Worm (Caenorhabditis elegans) whole organism, L4 larva: ENCODE results near the gene srt-15.

Source experiments
- D1046.2 ChIP-seq: fragments of 200-800 bp; sonication (Bioruptor generic); IDR thresholded peaks from 2 replicates; pipeline ENCODE4 v1.3.6; 2022; ENCODE audit warnings: missing genetic modification characterization, missing compliant biosample characterization
- Y5F2A.4 ChIP-seq: fragments of 200-800 bp; sonication (Bioruptor generic); optimal IDR thresholded peaks from 2 replicates; lab custom pipeline; 2018; ENCODE audit warnings: mild to moderate bottlenecking, missing genetic modification characterization, missing compliant biosample characterization
- Y75B8A.6 ChIP-seq: fragments of 200-800 bp; sonication (Bioruptor generic); IDR thresholded peaks from 2 replicates; pipeline ENCODE4 v1.3.6; 2022; ENCODE audit warnings: missing genetic modification reagents, missing genetic modification characterization, missing compliant biosample characterization
- ZK546.5 ChIP-seq, 2 experiments: sonication (generic microtip); optimal IDR thresholded peaks; 2 replicates each; lab custom pipeline; 2017; ENCODE audit warnings: missing biosample characterization in 2 of 2, missing genetic modification characterization in 2 of 2
- ceh-20 ChIP-seq: fragments of 200-800 bp; sonication (Bioruptor generic); IDR thresholded peaks from 2 replicates; pipeline ENCODE4 v1.3.6; 2022; ENCODE audit warnings: missing genetic modification reagents, missing genetic modification characterization, missing compliant biosample characterization
- ceh-82 ChIP-seq: sonication (generic microtip); optimal IDR thresholded peaks from 2 replicates; lab custom pipeline; 2017; ENCODE audit warnings: missing biosample characterization, missing genetic modification characterization
- ces-1 ChIP-seq: fragments of 150-350 bp; sonication (generic microtip); optimal IDR thresholded peaks from 4 replicates; lab custom pipeline; 2014; ENCODE audit warnings: missing biosample characterization, missing genetic modification reagents, missing genetic modification characterization
- daf-16 ChIP-seq, 3 experiments: sonication (generic microtip); optimal IDR thresholded peaks; 2 replicates each; lab custom pipeline; 2016 to 2017; ENCODE audit warnings: missing genetic modification characterization in 3 of 3, missing genetic modification reagents in 3 of 3, mild to moderate bottlenecking in 2 of 3, missing compliant biosample characterization in 2 of 3, missing biosample characterization in 1 of 3, moderate library complexity in 1 of 3
- dmd-9 ChIP-seq: fragments of 200-800 bp; sonication (Bioruptor generic); IDR thresholded peaks from 2 replicates; pipeline ENCODE4 v1.3.6; 2022; ENCODE audit warnings: missing genetic modification reagents, missing genetic modification characterization, missing compliant biosample characterization
- dve-1 ChIP-seq: sonication (generic microtip); optimal IDR thresholded peaks from 2 replicates; lab custom pipeline; 2017; ENCODE audit warnings: antibody characterized with exemption, mild to moderate bottlenecking, missing genetic modification characterization, missing compliant biosample characterization; ENCODE audit not compliant: insufficient read depth
- fkh-10 ChIP-seq: fragments of 150-350 bp; optimal IDR thresholded peaks from 2 replicates; lab custom pipeline; 2014; ENCODE audit warnings: missing biosample characterization, missing genetic modification reagents, missing genetic modification characterization
- hlh-11 ChIP-seq: fragments of 200-800 bp; sonication (Bioruptor generic); optimal IDR thresholded peaks from 2 replicates; lab custom pipeline; 2018; ENCODE audit warnings: mild to moderate bottlenecking, missing genetic modification characterization, missing compliant biosample characterization
- hlh-30 ChIP-seq: sonication (generic microtip); optimal IDR thresholded peaks from 2 replicates; lab custom pipeline; 2017; ENCODE audit warnings: antibody characterized with exemption, mild to moderate bottlenecking, missing genetic modification characterization, missing compliant biosample characterization; ENCODE audit not compliant: insufficient read depth
- hmg-1.1 ChIP-seq: fragments of 200-800 bp; sonication (Bioruptor generic); IDR thresholded peaks from 2 replicates; pipeline ENCODE4 v1.3.6; 2022; ENCODE audit warnings: missing genetic modification reagents, missing genetic modification characterization, missing compliant biosample characterization
- jun-1 ChIP-seq: fragments of 150-350 bp; optimal IDR thresholded peaks from 2 replicates; lab custom pipeline; 2014; ENCODE audit warnings: missing biosample characterization, missing genetic modification reagents, missing genetic modification characterization
- lin-15B ChIP-seq: fragments of 150-350 bp; sonication (generic microtip); optimal IDR thresholded peaks from 3 replicates; lab custom pipeline; 2014; ENCODE audit warnings: missing biosample characterization, missing genetic modification characterization
- mdl-1 ChIP-seq, 2 experiments: fragments of 150-350 bp in 1 of 2; sonication (generic microtip) in 1 of 2; optimal IDR thresholded peaks; 2 replicates each; lab custom pipeline; 2014 to 2017; ENCODE audit warnings: missing biosample characterization in 2 of 2, missing genetic modification characterization in 2 of 2
- mxl-2 ChIP-seq: fragments of 200-800 bp; sonication (Bioruptor generic); conservative IDR thresholded peaks from 2 replicates; pipeline ENCODE4 v1.3.6; 2022; ENCODE audit warnings: missing genetic modification reagents, missing genetic modification characterization, missing compliant biosample characterization
- mxl-3 ChIP-seq: fragments of 200-800 bp; sonication (Bioruptor generic); optimal IDR thresholded peaks from 2 replicates; lab custom pipeline; 2018; ENCODE audit warnings: mild to moderate bottlenecking, missing genetic modification characterization, missing compliant biosample characterization
- nhr-25 ChIP-seq: sonication (generic microtip); optimal IDR thresholded peaks from 2 replicates; lab custom pipeline; 2017; ENCODE audit warnings: missing genetic modification characterization, mild to moderate bottlenecking, missing compliant biosample characterization, antibody characterized with exemption, moderate library complexity, borderline replicate concordance; ENCODE audit not compliant: insufficient read depth
- nhr-41 ChIP-seq: fragments of 200-800 bp; sonication (Bioruptor generic); IDR thresholded peaks from 2 replicates; pipeline ENCODE4 v1.3.6; 2022; ENCODE audit warnings: missing genetic modification reagents, missing genetic modification characterization, missing compliant biosample characterization
- nhr-48 ChIP-seq: sonication (generic microtip); optimal IDR thresholded peaks from 2 replicates; lab custom pipeline; 2016; ENCODE audit warnings: mild to moderate bottlenecking, missing genetic modification characterization, missing compliant biosample characterization
- pha-4 ChIP-seq, 2 experiments: fragments of 150-350 bp in 1 of 2; fragments of 200-800 bp in 1 of 2; sonication (Bioruptor generic) in 1 of 2; IDR thresholded peaks in 1 of 2; optimal IDR thresholded peaks in 1 of 2; 2 replicates each; pipeline versions ENCODE4 v1.3.6 to Lab custom; 2014 to 2022; ENCODE audit warnings: missing genetic modification characterization in 2 of 2, missing genetic modification reagents in 2 of 2, missing biosample characterization in 1 of 2, missing compliant biosample characterization in 1 of 2
- pqm-1 ChIP-seq: sonication (generic microtip); optimal IDR thresholded peaks from 2 replicates; lab custom pipeline; 2017; ENCODE audit warnings: missing biosample characterization, missing genetic modification characterization
- rbr-2 ChIP-seq: sonication (generic microtip); optimal IDR thresholded peaks from 2 replicates; lab custom pipeline; 2016; ENCODE audit warnings: missing genotype, missing genetic modification characterization, missing compliant biosample characterization
- sdz-12 ChIP-seq: fragments of 200-800 bp; sonication (Bioruptor generic); optimal IDR thresholded peaks from 2 replicates; lab custom pipeline; 2018; ENCODE audit warnings: mild to moderate bottlenecking, missing genetic modification characterization, missing compliant biosample characterization
- set-16 ChIP-seq: fragments of 200-800 bp; sonication (Bioruptor generic); IDR thresholded peaks from 2 replicates; pipeline ENCODE4 v1.3.6; 2022; ENCODE audit warnings: missing genetic modification reagents, missing genetic modification characterization, missing compliant biosample characterization
- skn-1 ChIP-seq: fragments of 150-350 bp; optimal IDR thresholded peaks from 2 replicates; lab custom pipeline; 2014; ENCODE audit warnings: missing biosample characterization, missing genetic modification characterization
- snpc-1.2 ChIP-seq: fragments of 200-800 bp; sonication (Bioruptor generic); IDR thresholded peaks from 2 replicates; pipeline ENCODE4 v1.3.6; 2022; ENCODE audit warnings: missing genetic modification reagents, missing genetic modification characterization, missing compliant biosample characterization
- spr-1 ChIP-seq: sonication (generic microtip); optimal IDR thresholded peaks from 2 replicates; lab custom pipeline; 2016; ENCODE audit warnings: mild to moderate bottlenecking, missing genetic modification characterization, missing compliant biosample characterization
- tra-1 ChIP-seq: fragments of 200-800 bp; sonication (Bioruptor generic); IDR thresholded peaks from 2 replicates; pipeline ENCODE4 v1.3.6; 2022; ENCODE audit warnings: missing genetic modification reagents, missing genetic modification characterization, missing compliant biosample characterization
- unc-62 ChIP-seq, 3 experiments: fragments of 150-350 bp in 1 of 3; sonication (generic microtip); optimal IDR thresholded peaks in 2 of 3; peaks in 1 of 3; 1 replicate in 1 of 3; 2 replicates in 2 of 3; lab custom pipeline; 2014 to 2017; ENCODE audit warnings: missing biosample characterization in 3 of 3, missing genetic modification characterization in 3 of 3, missing genetic modification reagents in 3 of 3, missing genotype in 1 of 3
- zfp-2 ChIP-seq: sonication (generic microtip); optimal IDR thresholded peaks from 2 replicates; lab custom pipeline; 2016; ENCODE audit warnings: mild to moderate bottlenecking, missing genetic modification characterization, missing compliant biosample characterization

The srt-15 gene

DNA sequence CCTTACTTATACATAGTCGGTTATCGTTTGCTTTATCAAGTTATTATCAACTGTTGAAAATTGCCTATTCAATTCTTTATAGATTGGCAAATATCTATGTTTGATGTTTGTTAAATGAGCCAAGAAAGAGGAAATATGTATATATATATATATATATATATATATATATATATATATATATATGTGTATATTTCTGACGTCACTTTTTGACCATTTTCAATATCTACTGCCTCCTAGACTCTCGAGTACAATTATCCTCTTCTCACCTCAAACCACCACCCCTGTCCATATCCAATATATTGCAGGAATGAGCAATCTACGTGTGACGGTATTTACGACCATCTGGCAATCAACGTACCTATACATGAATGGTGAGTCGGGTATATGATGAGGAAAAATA lies 17.1 kb downstream of the srt-15 start, which contains the start of gene F59D6.1:
F59D6.1 (plus strand) TSS at position 301 of the 400 bp plus-strand sequence.
- TF ChIP-seq hmg-1.1 (GFP tag; lab: Robert Waterston, UW) (no peak), ceh-20 (GFP tag; lab: Robert Waterston, UW) (no peak), daf-16 (GFP tag; optimal IDR thresholded peaks at IDR 0.05; lab: Kevin White, UChicago) (no peak), daf-16 (tag; optimal IDR thresholded peaks at IDR 0.05; lab: Kevin White, UChicago) (no peak), snpc-1.2 (no peak), hlh-11 (tag; lab: Kevin White, UChicago) (no peak), tra-1 (GFP tag; lab: Robert Waterston, UW) (no peak), Y5F2A.4 (GFP tag; lab: Kevin White, UChicago) (no peak), dve-1 (no peak), jun-1 (tag; lab: Kevin White, UChicago) (no peak), mxl-3 (GFP tag; lab: Kevin White, UChicago) (no peak), D1046.2 (GFP tag; lab: Robert Waterston, UW) (no peak), hlh-30 (tag; lab: Kevin White, UChicago) (no peak), ceh-82 (tag; lab: Kevin White, UChicago) (no peak), lin-15B (tag; lab: Kevin White, UChicago) (no peak)

- TF ChIP-seq spr-1 (no peak), hlh-11 (tag; lab: Kevin White, UChicago) (no peak), ZK546.5 (tag; optimal IDR thresholded peaks at IDR 0.05; lab: Kevin White, UChicago) (no peak), mxl-3 (GFP tag; lab: Kevin White, UChicago) (no peak), ces-1 (GFP tag; lab: Kevin White, UChicago) (no peak), nhr-25 (no peak), pqm-1 (tag; lab: Kevin White, UChicago) (no peak), mdl-1 (tag; optimal IDR thresholded peaks at IDR 0.05; lab: Kevin White, UChicago) (no peak), mxl-2 (GFP tag; lab: Robert Waterston, UW) (no peak)
Observed at ce11 chrV:3040930-3041329, 21.0 kb downstream of the srt-15 start.

DNA sequence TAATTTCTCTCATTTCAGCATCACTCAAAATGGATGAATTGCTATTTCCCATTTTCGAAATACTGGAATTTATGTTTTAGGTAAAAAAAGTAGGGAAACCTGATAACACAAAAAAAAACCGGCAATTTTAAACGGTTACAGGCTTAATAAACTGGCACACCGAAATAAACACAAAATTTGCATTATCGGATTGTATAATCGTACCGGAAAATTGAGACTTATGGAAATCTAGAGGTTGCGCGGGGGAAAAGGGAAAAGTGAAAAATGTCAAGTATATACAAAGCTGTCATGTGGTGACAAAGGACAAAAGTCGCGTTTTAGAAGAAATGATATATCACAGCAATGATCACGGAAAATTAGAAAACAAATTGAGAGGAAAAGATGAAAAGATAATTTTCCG lies 22.7 kb downstream of the srt-15 start, which contains the start of gene chpf-2:
chpf-2 (minus strand) TSS at position 101 of the 400 bp plus-strand sequence.
- no peak for TF ChIP-seq dmd-9 (GFP tag; lab: Robert Waterston, UW)
- no peak for TF ChIP-seq nhr-41 (GFP tag; lab: Robert Waterston, UW)
- TF ChIP-seq skn-1 (tag; lab: Kevin White, UChicago): no peak
- no peak for TF ChIP-seq nhr-48 (tag; lab: Kevin White, UChicago)
- no peak for TF ChIP-seq sdz-12 (GFP tag; lab: Kevin White, UChicago)
- no peak for TF ChIP-seq ceh-82 (tag; lab: Kevin White, UChicago)
- no peak for TF ChIP-seq Y75B8A.6 (GFP tag; lab: Robert Waterston, UW)
- no peak for TF ChIP-seq zfp-2 (tag; lab: Kevin White, UChicago)
- TF ChIP-seq tra-1 (GFP tag; lab: Robert Waterston, UW): no peak
- TF ChIP-seq rbr-2 (tag; lab: Kevin White, UChicago): no peak
- no peak for TF ChIP-seq pha-4 (GFP tag; IDR thresholded peaks at IDR 0.05; lab: Robert Waterston, UW)
- no peak for TF ChIP-seq pha-4 (tag; optimal IDR thresholded peaks at IDR 0.05; lab: Kevin White, UChicago)
- no peak for TF ChIP-seq unc-62 (GFP tag; optimal IDR thresholded peaks at IDR 0.05 in 1 of 2; lab: Kevin White, UChicago)
- TF ChIP-seq unc-62 (tag; optimal IDR thresholded peaks at IDR 0.05; lab: Kevin White, UChicago): no peak

- peak; percentile 82 for TF ChIP-seq set-16 (GFP tag; lab: Robert Waterston, UW)
- no peak for TF ChIP-seq fkh-10
Observed at ce11 chrV:3038058-3038457, 23.9 kb downstream of the srt-15 start.
